Worm (Caenorhabditis elegans): Measurements from ENCODE around the gene mrps-31.
A peak's percentile ranks its signal among the peaks of the same experiment; 100 is the strongest.

Gene mrps-31

ce11 chrIII:3583341-3583740, 46.8 kb downstream of the mrps-31 start (continued):
- TF ChIP-seq hlh-8 (tag; optimal IDR thresholded peaks at IDR 0.05) (peak; percentile 74), pax-1 (tag; optimal IDR thresholded peaks at IDR 0.05) (no peak), ref-2 (tag; optimal IDR thresholded peaks at IDR 0.05) (no peak)

ce11 chrIII:3581636-3582035, 48.5 kb downstream of the mrps-31 start, which contains the start of gene C48D5.3:
C48D5.3 (minus strand) TSS chrIII:3581736.
- TF ChIP-seq ceh-14 (tag; optimal IDR thresholded peaks at IDR 0.05) (no peak), ceh-24 (tag; optimal IDR thresholded peaks at IDR 0.05) (no peak), dve-1 (tag; optimal IDR thresholded peaks at IDR 0.05) (no peak), madf-2 (tag; optimal IDR thresholded peaks at IDR 0.05) (no peak)

All from whole organism, late embryonic.